Worm (Caenorhabditis elegans): ENCODE data around the gene srp-3.
A peak's percentile ranks its signal among the peaks of the same experiment; 100 is the strongest.

The srp-3 gene

DNA sequence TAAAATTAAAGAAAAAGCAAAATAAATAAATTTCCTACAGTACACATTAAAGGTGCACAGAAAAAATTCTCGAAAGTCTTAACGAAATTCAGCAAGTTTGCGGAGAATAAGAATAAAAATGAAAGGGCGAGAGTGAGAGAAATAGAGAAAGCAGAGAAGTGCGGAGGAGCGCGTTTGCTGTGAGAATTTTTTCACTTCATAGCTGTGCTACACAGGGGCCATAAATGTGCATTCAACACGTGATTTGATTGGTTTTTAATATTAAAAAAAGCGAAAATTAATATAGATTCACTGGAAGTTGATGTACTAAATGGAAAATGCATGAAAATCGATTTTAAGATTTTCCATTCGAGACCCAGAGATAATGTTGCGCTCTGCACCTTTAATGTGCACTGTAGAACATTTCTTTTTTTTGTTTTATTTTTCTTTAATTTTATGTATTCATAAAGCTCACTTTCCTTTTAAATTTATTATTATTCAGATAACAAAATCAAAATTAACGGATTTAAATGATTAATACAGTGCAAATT lies 9.5 kb downstream of the srp-3 start, which contains the start of gene Y32G9A.2:
Gene Y32G9A.2 (plus strand): TSS at position 480 of the 530 bp plus-strand sequence.
- TF ChIP-seq snpc-4 (tag; optimal IDR thresholded peaks at IDR 0.05): no peak
- no peak for TF ChIP-seq nhr-12 (tag; optimal IDR thresholded peaks at IDR 0.05)
- TF ChIP-seq tbx-2 (tag; optimal IDR thresholded peaks at IDR 0.05): no peak
- no peak for TF ChIP-seq mml-1 (tag; optimal IDR thresholded peaks at IDR 0.05)
- no peak for TF ChIP-seq unc-39 (tag; optimal IDR thresholded peaks at IDR 0.05)
- TF ChIP-seq ceh-28 (tag; optimal IDR thresholded peaks at IDR 0.05): no peak
- TF ChIP-seq nhr-43 (tag; optimal IDR thresholded peaks at IDR 0.05; ENCODE audit: poor library complexity, severe bottlenecking): no peak
- no peak for TF ChIP-seq fkh-10 (GFP tag; optimal IDR thresholded peaks at IDR 0.05)
- TF ChIP-seq nhr-237 (tag; optimal IDR thresholded peaks at IDR 0.05): no peak
- TF ChIP-seq fkh-2 (tag; optimal IDR thresholded peaks at IDR 0.05): no peak
- TF ChIP-seq pha-4 (tag; optimal IDR thresholded peaks at IDR 0.05): peak; percentile 24
- no peak for TF ChIP-seq mdl-1 (tag; optimal IDR thresholded peaks at IDR 0.05)
- peak; percentile 68 for TF ChIP-seq nfya-1 (tag; optimal IDR thresholded peaks at IDR 0.05; ENCODE audit: insufficient read depth)
- TF ChIP-seq unc-62 (GFP tag; optimal IDR thresholded peaks at IDR 0.05): no peak
- TF ChIP-seq ceh-9 (tag; optimal IDR thresholded peaks at IDR 0.05): no peak
- peak; percentile 44 for TF ChIP-seq hmg-11 (tag; optimal IDR thresholded peaks at IDR 0.05)
- TF ChIP-seq ztf-4 (tag; optimal IDR thresholded peaks at IDR 0.05): no peak
- TF ChIP-seq elt-2 (tag; optimal IDR thresholded peaks at IDR 0.05): no peak
- TF ChIP-seq nhr-67 (tag; optimal IDR thresholded peaks at IDR 0.05): no peak
- no peak for TF ChIP-seq egl-5 (tag; optimal IDR thresholded peaks at IDR 0.05)
- TF ChIP-seq daf-12 (tag; optimal IDR thresholded peaks at IDR 0.05): no peak
- TF ChIP-seq R02D3.7 (tag; optimal IDR thresholded peaks at IDR 0.05): no peak
- TF ChIP-seq ama-1 (optimal IDR thresholded peaks at IDR 0.05): no peak
- TF ChIP-seq ZK546.5 (tag; optimal IDR thresholded peaks at IDR 0.05): no peak
- no peak for TF ChIP-seq ztf-11 (tag; optimal IDR thresholded peaks at IDR 0.05)
- TF ChIP-seq ceh-82 (tag; optimal IDR thresholded peaks at IDR 0.05): no peak
- TF ChIP-seq fos-1 (tag; optimal IDR thresholded peaks at IDR 0.05): no peak
- no peak for TF ChIP-seq egl-27 (tag; optimal IDR thresholded peaks at IDR 0.05)
- no peak for TF ChIP-seq nhr-28 (tag; optimal IDR thresholded peaks at IDR 0.05)
- no peak for TF ChIP-seq elt-3 (tag; optimal IDR thresholded peaks at IDR 0.05)
- TF ChIP-seq ceh-16 (tag; optimal IDR thresholded peaks at IDR 0.05): no peak
- no peak for TF ChIP-seq elt-1 (tag; optimal IDR thresholded peaks at IDR 0.05)
- no peak for TF ChIP-seq nhr-11 (tag; optimal IDR thresholded peaks at IDR 0.05)
- no peak for TF ChIP-seq skn-1 (tag; optimal IDR thresholded peaks at IDR 0.05)
- peak; percentile 69 for TF ChIP-seq lin-15B (tag; optimal IDR thresholded peaks at IDR 0.05)
- peak; percentile 11 for TF ChIP-seq nhr-23 (tag; optimal IDR thresholded peaks at IDR 0.05)
- peak; percentile 5 for TF ChIP-seq pqm-1 (tag; optimal IDR thresholded peaks at IDR 0.05)
- no peak for TF ChIP-seq aly-2 (tag; optimal IDR thresholded peaks at IDR 0.05)
- no peak for TF ChIP-seq nhr-77 (tag; optimal IDR thresholded peaks at IDR 0.05)
- no peak for TF ChIP-seq eor-1 (tag; optimal IDR thresholded peaks at IDR 0.05)
- TF ChIP-seq nhr-25 (tag; optimal IDR thresholded peaks at IDR 0.05): peak; percentile 27
- TF ChIP-seq zag-1 (tag; optimal IDR thresholded peaks at IDR 0.05): no peak
- TF ChIP-seq lsy-12 (tag; optimal IDR thresholded peaks at IDR 0.05): no peak
- no peak for TF ChIP-seq sea-2 (GFP tag; optimal IDR thresholded peaks at IDR 0.05)
- TF ChIP-seq nhr-76 (tag; optimal IDR thresholded peaks at IDR 0.05): no peak
- no peak for TF ChIP-seq jun-1 (tag; optimal IDR thresholded peaks at IDR 0.05)
- TF ChIP-seq lin-39 (tag; optimal IDR thresholded peaks at IDR 0.05): peak; percentile 11

DNA sequence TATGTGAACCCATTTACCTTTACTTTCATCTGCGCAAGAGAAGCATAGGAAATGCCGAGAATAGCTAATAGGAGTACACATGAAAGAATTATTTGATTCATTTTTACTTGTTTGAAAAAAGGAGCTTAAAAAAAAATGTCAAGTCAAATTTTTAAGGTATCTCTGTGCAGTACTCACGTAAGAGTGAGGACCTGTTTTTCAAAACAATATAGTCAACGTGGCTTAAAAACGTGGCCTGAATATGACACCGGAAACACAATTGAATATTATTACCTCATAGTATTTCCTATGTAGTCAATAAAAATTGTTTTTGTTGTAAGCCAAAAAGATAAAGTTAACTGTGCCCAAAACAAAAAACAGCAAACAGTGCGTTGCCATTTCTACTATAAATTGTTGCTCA lies 11.5 kb downstream of the srp-3 start, which contains the start of gene Y32G9A.12:
Gene Y32G9A.12 (minus strand): TSS at position 101 of the 400 bp plus-strand sequence.
- TF ChIP-seq fkh-10 (GFP tag; optimal IDR thresholded peaks at IDR 0.05) (no peak), ZK546.5 (tag; optimal IDR thresholded peaks at IDR 0.05) (no peak), skn-1 (tag; optimal IDR thresholded peaks at IDR 0.05) (no peak), ceh-28 (tag; optimal IDR thresholded peaks at IDR 0.05) (no peak)

All from whole organism, L3 larva.